Fruit fly (Drosophila melanogaster) whole organism, embryonic: Measurements from ENCODE around the gene CG32809.

Source experiments
- Atf3 ChIP-seq: fragments of 200-800 bp; sonication (Bioruptor generic); optimal IDR thresholded peaks from 3 replicates; lab custom pipeline; 2016; ENCODE audit warnings: missing biosample characterization, missing genetic modification characterization
- Atf6 ChIP-seq: fragments of 200-800 bp; sonication (Bioruptor generic); IDR thresholded peaks from 2 replicates; pipeline ENCODE4 v1.3.6; 2022; ENCODE audit warnings: missing biosample characterization, missing genetic modification characterization
- BEAF-32 ChIP-seq: fragments of 200-800 bp; sonication (Bioruptor generic); optimal IDR thresholded peaks from 3 replicates; lab custom pipeline; 2017; ENCODE audit warnings: missing biosample characterization, missing genetic modification characterization, mild to moderate bottlenecking, moderate library complexity, missing genetic modification reagents
- C15 ChIP-seq: fragments of 200-800 bp; sonication (Bioruptor generic); IDR thresholded peaks from 3 replicates; pipeline ENCODE4 v1.3.6; 2022; ENCODE audit warnings: missing biosample characterization, missing genetic modification characterization
- CG10959 ChIP-seq: fragments of 200-800 bp; sonication (Bioruptor generic); IDR thresholded peaks from 2 replicates; pipeline ENCODE4 v1.3.6; 2022; ENCODE audit warnings: missing biosample characterization, missing genetic modification characterization
- CG11247 ChIP-seq: fragments of 200-800 bp; sonication (Bioruptor generic); IDR thresholded peaks from 2 replicates; pipeline ENCODE4 v1.3.6; 2022; ENCODE audit warnings: missing biosample characterization, missing genetic modification characterization
- CG11560 ChIP-seq: fragments of 200-800 bp; sonication (Bioruptor generic); IDR thresholded peaks from 3 replicates; pipeline ENCODE4 v1.3.6; 2022; ENCODE audit warnings: missing biosample characterization, missing genetic modification characterization
- CG11695 ChIP-seq: fragments of 200-800 bp; sonication (Bioruptor generic); IDR thresholded peaks from 3 replicates; pipeline ENCODE4 v1.3.6; 2022; ENCODE audit warnings: missing biosample characterization, missing genetic modification characterization
- CG12155 ChIP-seq: fragments of 200-800 bp; sonication (Bioruptor generic); optimal IDR thresholded peaks from 3 replicates; lab custom pipeline; 2016; ENCODE audit warnings: missing biosample characterization, missing genetic modification characterization
- CG12219 ChIP-seq: fragments of 200-800 bp; sonication (Bioruptor generic); optimal IDR thresholded peaks from 3 replicates; lab custom pipeline; 2018; ENCODE audit warnings: missing biosample characterization, mild to moderate bottlenecking, missing genetic modification characterization
- CG12236 ChIP-seq: fragments of 200-800 bp; sonication (Bioruptor generic); optimal IDR thresholded peaks from 2 replicates; lab custom pipeline; 2016; ENCODE audit warnings: missing biosample characterization, missing genetic modification characterization
- CG12744 ChIP-seq: fragments of 200-800 bp; sonication (Bioruptor generic); optimal IDR thresholded peaks from 2 replicates; lab custom pipeline; 2016; ENCODE audit warnings: missing biosample characterization, missing genetic modification characterization
- CG12942 ChIP-seq: fragments of 200-800 bp; sonication (Bioruptor generic); optimal IDR thresholded peaks from 3 replicates; lab custom pipeline; 2016; ENCODE audit warnings: missing biosample characterization, missing genetic modification characterization
- CG15011 ChIP-seq: fragments of 200-800 bp; sonication (Bioruptor generic); optimal IDR thresholded peaks from 3 replicates; lab custom pipeline; 2018; ENCODE audit warnings: missing biosample characterization, mild to moderate bottlenecking, missing genetic modification characterization
- CG17385 ChIP-seq: fragments of 200-800 bp; sonication (Bioruptor generic); optimal IDR thresholded peaks from 3 replicates; lab custom pipeline; 2018; ENCODE audit warnings: missing biosample characterization, mild to moderate bottlenecking, missing genetic modification characterization
- CG31365 ChIP-seq: fragments of 200-800 bp; sonication (Bioruptor generic); optimal IDR thresholded peaks from 2 replicates; lab custom pipeline; 2018; ENCODE audit warnings: missing biosample characterization, mild to moderate bottlenecking, missing genetic modification characterization
- CG3163 ChIP-seq: fragments of 200-800 bp; sonication (Bioruptor generic); optimal IDR thresholded peaks from 3 replicates; lab custom pipeline; 2016; ENCODE audit warnings: missing biosample characterization, missing genetic modification characterization
- CG3847 ChIP-seq: fragments of 200-800 bp; sonication (Bioruptor generic); IDR thresholded peaks from 2 replicates; pipeline ENCODE4 v1.3.6; 2022; ENCODE audit warnings: missing biosample characterization, missing genetic modification characterization
- CG42726 ChIP-seq: fragments of 200-800 bp; sonication (Bioruptor generic); IDR thresholded peaks from 2 replicates; pipeline ENCODE4 v1.3.6; 2022; ENCODE audit warnings: missing biosample characterization, missing genetic modification characterization; ENCODE audit not compliant: partially characterized antibody
- CG4328 ChIP-seq: fragments of 200-800 bp; sonication (Bioruptor generic); optimal IDR thresholded peaks from 3 replicates; lab custom pipeline; 2017; ENCODE audit warnings: missing biosample characterization, missing genetic modification reagents, missing genetic modification characterization
- CG6254 ChIP-seq: fragments of 200-800 bp; sonication (Bioruptor generic); optimal IDR thresholded peaks from 3 replicates; lab custom pipeline; 2017; ENCODE audit warnings: mild to moderate bottlenecking, missing biosample characterization, missing genetic modification reagents, missing genetic modification characterization
- CG6683 ChIP-seq: fragments of 200-800 bp; sonication (Bioruptor generic); optimal IDR thresholded peaks from 2 replicates; lab custom pipeline; 2017; ENCODE audit warnings: missing biosample characterization, mild to moderate bottlenecking, missing genetic modification characterization, missing genetic modification reagents
- CG8089 ChIP-seq: fragments of 200-800 bp; sonication (Bioruptor generic); optimal IDR thresholded peaks from 3 replicates; lab custom pipeline; 2016; ENCODE audit warnings: missing biosample characterization, missing genetic modification characterization
- CG9437 ChIP-seq: fragments of 200-800 bp; sonication (Bioruptor generic); optimal IDR thresholded peaks from 2 replicates; lab custom pipeline; 2018; ENCODE audit warnings: missing biosample characterization, mild to moderate bottlenecking, missing genetic modification characterization
- CG9876 ChIP-seq: fragments of 200-800 bp; sonication (Bioruptor generic); optimal IDR thresholded peaks from 2 replicates; lab custom pipeline; 2016; ENCODE audit warnings: missing biosample characterization, missing genetic modification characterization
- Chrac-16 ChIP-seq: fragments of 200-800 bp; sonication (Bioruptor generic); optimal IDR thresholded peaks from 3 replicates; lab custom pipeline; 2016; ENCODE audit warnings: missing biosample characterization, missing genetic modification characterization
- CkIIα-i1 ChIP-seq: fragments of 200-800 bp; sonication (Bioruptor generic); IDR thresholded peaks from 2 replicates; pipeline ENCODE4 v1.3.6; 2022; ENCODE audit warnings: missing biosample characterization, missing genetic modification characterization
- D ChIP-seq, 2 experiments: fragments of 200-800 bp in 1 of 2; fragments of >200 bp in 1 of 2; sonication (Bioruptor generic) in 1 of 2; optimal IDR thresholded peaks; 2 replicates in 1 of 2; 3 replicates in 1 of 2; lab custom pipeline; 2017; ENCODE audit warnings: mild to moderate bottlenecking in 1 of 2, missing biosample characterization in 1 of 2, missing genetic modification characterization in 1 of 2, missing genetic modification reagents in 1 of 2
- Dfd ChIP-seq, 2 experiments: fragments of >200 bp; optimal IDR thresholded peaks; 2 replicates each; lab custom pipeline; 2017; ENCODE audit warnings: missing biosample characterization in 2 of 2, missing genetic modification characterization in 2 of 2
- Drgx ChIP-seq: fragments of 200-800 bp; sonication (Bioruptor generic); IDR thresholded peaks from 2 replicates; pipeline ENCODE4 v1.3.6; 2022; ENCODE audit warnings: missing biosample characterization, missing genetic modification characterization
- H2.0 ChIP-seq: fragments of 200-800 bp; sonication (Bioruptor generic); IDR thresholded peaks from 2 replicates; pipeline ENCODE4 v1.3.6; 2022; ENCODE audit warnings: missing biosample characterization, missing genetic modification characterization
- Hmr ChIP-seq: fragments of 200-800 bp; sonication (Bioruptor generic); optimal IDR thresholded peaks from 3 replicates; lab custom pipeline; 2017; ENCODE audit warnings: mild to moderate bottlenecking, missing biosample characterization, missing genetic modification reagents, missing genetic modification characterization
- Hr39 ChIP-seq: fragments of >200 bp; optimal IDR thresholded peaks from 2 replicates; lab custom pipeline; 2017
- NK7.1 ChIP-seq: fragments of 200-800 bp; sonication (Bioruptor generic); optimal IDR thresholded peaks from 3 replicates; lab custom pipeline; 2016; ENCODE audit warnings: missing biosample characterization, missing genetic modification characterization
- Oli ChIP-seq: fragments of 200-800 bp; sonication (Bioruptor generic); optimal IDR thresholded peaks from 2 replicates; lab custom pipeline; 2018; ENCODE audit warnings: missing biosample characterization, mild to moderate bottlenecking, missing genetic modification characterization, moderate library complexity
- Sry-β ChIP-seq: fragments of 200-800 bp; sonication (Bioruptor generic); optimal IDR thresholded peaks from 2 replicates; lab custom pipeline; 2018; ENCODE audit warnings: missing biosample characterization, mild to moderate bottlenecking, missing genetic modification characterization, moderate library complexity
- aop ChIP-seq: fragments of 200-800 bp; sonication (Bioruptor generic); IDR thresholded peaks from 2 replicates; pipeline ENCODE4 v1.3.6; 2022; ENCODE audit warnings: missing biosample characterization, missing genetic modification characterization
- chn ChIP-seq: fragments of 200-800 bp; sonication (Bioruptor generic); optimal IDR thresholded peaks from 2 replicates; lab custom pipeline; 2016; ENCODE audit warnings: missing biosample characterization, missing genetic modification characterization
- croc ChIP-seq: fragments of 200-800 bp; sonication (Bioruptor generic); conservative IDR thresholded peaks from 3 replicates; pipeline ENCODE4 v1.3.6; 2022; ENCODE audit warnings: missing biosample characterization, missing genetic modification characterization
- dan ChIP-seq: fragments of 200-800 bp; sonication (Bioruptor generic); IDR thresholded peaks from 2 replicates; pipeline ENCODE4 v1.3.6; 2022; ENCODE audit warnings: missing biosample characterization, missing genetic modification characterization
- eyg ChIP-seq: fragments of 200-800 bp; sonication (Bioruptor generic); optimal IDR thresholded peaks from 3 replicates; lab custom pipeline; 2016; ENCODE audit warnings: missing biosample characterization, missing genetic modification characterization
- gem ChIP-seq: fragments of 200-800 bp; sonication (Bioruptor generic); optimal IDR thresholded peaks from 2 replicates; lab custom pipeline; 2019; ENCODE audit warnings: missing biosample characterization, mild to moderate bottlenecking, missing genetic modification characterization, moderate library complexity
- insv ChIP-seq, 2 experiments: fragments of 200-800 bp; sonication (Bioruptor generic); optimal IDR thresholded peaks; 3 replicates each; lab custom pipeline; 2016 to 2018; ENCODE audit warnings: missing biosample characterization in 2 of 2, missing genetic modification characterization in 2 of 2
- luna ChIP-seq: fragments of 200-800 bp; sonication (Bioruptor generic); optimal IDR thresholded peaks from 2 replicates; lab custom pipeline; 2016; ENCODE audit warnings: missing biosample characterization, missing genetic modification characterization
- mirr ChIP-seq: fragments of 200-800 bp; sonication (Bioruptor generic); optimal IDR thresholded peaks from 3 replicates; lab custom pipeline; 2018; ENCODE audit warnings: missing biosample characterization, mild to moderate bottlenecking, missing genetic modification characterization
- odd ChIP-seq: fragments of 200-800 bp; sonication (Bioruptor generic); optimal IDR thresholded peaks from 2 replicates; lab custom pipeline; 2017; ENCODE audit warnings: missing biosample characterization, mild to moderate bottlenecking, missing genetic modification characterization
- phol ChIP-seq: fragments of 200-800 bp; sonication (Bioruptor generic); optimal IDR thresholded peaks from 3 replicates; lab custom pipeline; 2018; ENCODE audit warnings: missing biosample characterization, mild to moderate bottlenecking, missing genetic modification characterization, moderate library complexity
- row ChIP-seq: fragments of 200-800 bp; sonication (Bioruptor generic); IDR thresholded peaks from 3 replicates; pipeline ENCODE4 v1.3.6; 2022; ENCODE audit warnings: missing biosample characterization, missing genetic modification characterization
- seq ChIP-seq: fragments of 200-800 bp; sonication (Bioruptor generic); IDR thresholded peaks from 2 replicates; pipeline ENCODE4 v1.3.6; 2022; ENCODE audit warnings: missing biosample characterization, missing genetic modification characterization
- sqz ChIP-seq: fragments of 200-800 bp; sonication (Bioruptor generic); optimal IDR thresholded peaks from 3 replicates; lab custom pipeline; 2018; ENCODE audit warnings: missing biosample characterization, mild to moderate bottlenecking, missing genetic modification characterization
- zfh2 ChIP-seq: fragments of 200-800 bp; sonication (Bioruptor generic); optimal IDR thresholded peaks from 2 replicates; lab custom pipeline; 2016; ENCODE audit warnings: missing biosample characterization, missing genetic modification characterization

Gene CG32809

dm6 chrX:1669214-1669613, 23.4 kb downstream of the CG32809 start, which contains the start of the genes CG3740 and hfw (continued):
- TF ChIP-seq CG12155 (GFP tag; lab: Kevin White, UChicago) = peak; percentile 69
- no peak for TF ChIP-seq NK7.1
- TF ChIP-seq row = peak; percentile 93
- TF ChIP-seq luna = no peak
- TF ChIP-seq zfh2 (GFP tag; lab: Kevin White, UChicago) = peak; percentile 39
- no peak for TF ChIP-seq aop (GFP tag; lab: Robert Waterston, UW)
- peak; percentile 23; the same call in 1 of the 3 replicates for TF ChIP-seq C15 (GFP tag; lab: Robert Waterston, UW)
- peak; percentile 48; the same call in 1 of the 2 replicates for TF ChIP-seq seq (GFP tag; lab: Robert Waterston, UW)
- TF ChIP-seq CG6683 (GFP tag; lab: Kevin White, UChicago) = no peak
- no peak for TF ChIP-seq sqz (GFP tag; lab: Kevin White, UChicago)
- TF ChIP-seq CG31365 = no peak
- no peak for TF ChIP-seq CG12219 (GFP tag; lab: Kevin White, UChicago)
- TF ChIP-seq insv (GFP tag; optimal IDR thresholded peaks at IDR 0.05; lab: Kevin White, UChicago) = no peak
- no peak for TF ChIP-seq Hr39 (lab: Kevin White, UChicago)
- TF ChIP-seq Chrac-16 (GFP tag; lab: Kevin White, UChicago) = peak; percentile 77
- no peak for TF ChIP-seq CG12744 (GFP tag; lab: Kevin White, UChicago)
- TF ChIP-seq chn = peak; percentile 6
- TF ChIP-seq Oli (tag; lab: Kevin White, UChicago) = peak; percentile 60
- TF ChIP-seq CG12942 = peak; percentile 66
- TF ChIP-seq eyg = no peak
- no peak for TF ChIP-seq odd (GFP tag; lab: Kevin White, UChicago)
- no peak for TF ChIP-seq Dfd (GFP tag; optimal IDR thresholded peaks at IDR 0.05; lab: Kevin White, UChicago)
- TF ChIP-seq CG42726 (GFP tag; lab: Robert Waterston, UW) = 0 out of 2 replicates have a peak, but pooled peaks have one; percentile 58
- TF ChIP-seq CG3163 (GFP tag; lab: Kevin White, UChicago) = no peak
- TF ChIP-seq CG9876 (GFP tag; lab: Kevin White, UChicago) = no peak
- TF ChIP-seq phol = peak; percentile 83
- no peak for TF ChIP-seq mirr (GFP tag; lab: Kevin White, UChicago)
- TF ChIP-seq D (optimal IDR thresholded peaks at IDR 0.05; lab: Kevin White, UChicago) = no peak
- no peak for TF ChIP-seq D (GFP tag; optimal IDR thresholded peaks at IDR 0.05; lab: Kevin White, UChicago)
- TF ChIP-seq CG11695 (GFP tag; lab: Robert Waterston, UW) = peak; percentile 62; the same call in 2 of the 3 replicates
- peak; percentile 64; the same call in 1 of the 2 replicates for TF ChIP-seq Atf6 (GFP tag; lab: Robert Waterston, UW)
- peak; percentile 6 for TF ChIP-seq CG8089 (GFP tag; lab: Kevin White, UChicago)
- TF ChIP-seq CG4328 (GFP tag; lab: Kevin White, UChicago) = no peak
- TF ChIP-seq Hmr (GFP tag; lab: Kevin White, UChicago) = peak; percentile 57
- TF ChIP-seq dan (GFP tag; lab: Robert Waterston, UW) = no peak
- peak; percentile 45 for TF ChIP-seq CG9437 (GFP tag; lab: Kevin White, UChicago)
- TF ChIP-seq CG6254 (GFP tag; lab: Kevin White, UChicago) = no peak
- TF ChIP-seq CG3847 = peak; percentile 80
- peak; percentile 42 for TF ChIP-seq CG17385
- 0 out of 2 replicates have a peak, but pooled peaks have one; percentile 7 for TF ChIP-seq CkIIα-i1 (GFP tag; lab: Robert Waterston, UW)
- TF ChIP-seq CG11560 (tag; lab: Robert Waterston, UW) = peak; percentile 35; the same call in 1 of the 3 replicates
- no peak for TF ChIP-seq Atf3
- TF ChIP-seq Drgx (GFP tag; lab: Robert Waterston, UW) = peak; percentile 59
- TF ChIP-seq croc (GFP tag; lab: Robert Waterston, UW) = peak; percentile 50; the same call in 2 of the 3 replicates
- TF ChIP-seq H2.0 = peak; percentile 67
- TF ChIP-seq Sry-β (GFP tag; lab: Kevin White, UChicago) = peak; percentile 87
- no peak for TF ChIP-seq CG12236 (GFP tag; lab: Kevin White, UChicago)
- TF ChIP-seq BEAF-32 (GFP tag; lab: Kevin White, UChicago) = peak; percentile 92
- no peak for TF ChIP-seq CG15011 (GFP tag; lab: Kevin White, UChicago)
- TF ChIP-seq CG10959 (GFP tag; lab: Robert Waterston, UW) = peak; percentile 94
- peak; percentile 88 for TF ChIP-seq gem (tag; lab: Kevin White, UChicago)
- peak; percentile 75 for TF ChIP-seq CG11247 (GFP tag; lab: Robert Waterston, UW)
